Worm (Caenorhabditis elegans): Measurements from ENCODE around the gene hgap-2.

The hgap-2 gene

ce11 chrII:8679799-8680198 lies 4.9 kb downstream of the hgap-2 start:
- no peak for TF ChIP-seq somi-1 (GFP tag; optimal IDR thresholded peaks at IDR 0.05)
- TF ChIP-seq nfya-1 (tag; optimal IDR thresholded peaks at IDR 0.05; ENCODE audit: borderline replicate concordance, insufficient read depth), result no peak
- TF ChIP-seq B0035.1 (tag; optimal IDR thresholded peaks at IDR 0.05), result no peak
- TF ChIP-seq nhr-80 (tag; optimal IDR thresholded peaks at IDR 0.05), result peak; percentile 8
- no peak for TF ChIP-seq nhr-179 (tag; optimal IDR thresholded peaks at IDR 0.05)
- no peak for TF ChIP-seq ZK185.1 (tag; optimal IDR thresholded peaks at IDR 0.05; ENCODE audit: poor library complexity, severe bottlenecking)
- no peak for TF ChIP-seq madf-8 (GFP tag; conservative IDR thresholded peaks at IDR 0.05)

DNA sequence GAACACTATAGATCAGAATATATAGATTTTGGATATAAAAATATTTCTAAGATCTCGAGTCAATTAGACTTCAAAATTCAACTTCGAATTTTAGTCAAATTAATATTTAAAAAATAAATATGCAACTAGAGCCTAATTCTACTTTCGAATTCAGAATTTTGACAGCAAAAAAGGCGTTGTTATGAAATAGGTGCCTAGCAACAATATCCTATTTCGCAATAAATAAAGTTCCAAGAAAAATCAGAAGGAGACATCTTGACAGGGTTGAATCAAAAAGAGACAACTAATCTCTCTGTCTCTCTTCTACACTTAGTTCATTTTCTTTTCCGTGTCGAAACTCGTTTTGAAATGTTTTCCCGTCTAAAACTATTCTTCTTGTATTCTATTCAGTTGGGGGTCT lies 9.4 kb downstream of the hgap-2 start:
- TF ChIP-seq bed-2 (GFP tag; IDR thresholded peaks at IDR 0.05), result no peak
- TF ChIP-seq cebp-1 (GFP tag; IDR thresholded peaks at IDR 0.05), result peak; percentile 61; the same call in 1 of the 2 replicates
- TF ChIP-seq cebp-1 (tag; optimal IDR thresholded peaks at IDR 0.05), result peak; percentile 96

DNA sequence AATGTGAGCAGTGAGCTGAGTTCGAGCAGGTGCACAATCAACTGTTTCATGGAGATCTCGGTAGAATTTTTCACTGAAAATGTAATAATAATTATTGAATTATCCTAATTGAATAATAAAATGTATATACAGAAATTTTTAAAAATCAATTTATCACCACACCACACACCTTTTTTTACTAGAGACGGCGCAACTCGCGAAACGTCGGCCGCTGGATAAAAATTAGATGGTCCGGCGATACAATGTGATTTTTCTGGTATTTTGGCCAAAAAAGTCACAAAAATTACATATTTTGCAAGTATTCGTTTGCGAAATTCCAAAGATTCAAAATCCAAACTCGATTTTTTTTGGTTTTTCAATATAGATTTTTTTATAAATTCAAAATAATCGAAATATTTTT lies 13.9 kb downstream of the hgap-2 start:
- TF ChIP-seq nhr-80 (tag; optimal IDR thresholded peaks at IDR 0.05) (no peak), rcor-1 (GFP tag; IDR thresholded peaks at IDR 0.05) (no peak), snpc-1.3 (tag; optimal IDR thresholded peaks at IDR 0.05; ENCODE audit: insufficient read depth) (peak; percentile 35), aptf-2 (GFP tag; conservative IDR thresholded peaks at IDR 0.05) (no peak), ztf-28 (GFP tag; IDR thresholded peaks at IDR 0.05) (no peak), nhr-27 (tag; optimal IDR thresholded peaks at IDR 0.05) (no peak), snpc-3.4 (tag; optimal IDR thresholded peaks at IDR 0.05) (peak; percentile 89), lsl-1 (GFP tag; optimal IDR thresholded peaks at IDR 0.05) (peak; percentile 6), snpc-1.1 (tag; optimal IDR thresholded peaks at IDR 0.05; ENCODE audit: insufficient read depth) (peak; percentile 93), F57C9.4 (tag; optimal IDR thresholded peaks at IDR 0.05) (no peak), athp-1 (tag; optimal IDR thresholded peaks at IDR 0.05) (no peak), ztf-3 (GFP tag; optimal IDR thresholded peaks at IDR 0.05) (no peak), him-1 (tag; optimal IDR thresholded peaks at IDR 0.05) (peak; percentile 47), tbp1 (GFP tag; optimal IDR thresholded peaks at IDR 0.05) (peak; percentile 28), sptf-2 (GFP tag; optimal IDR thresholded peaks at IDR 0.05) (no peak), let-526 (GFP tag; IDR thresholded peaks at IDR 0.05) (no peak), lin-40 (tag; optimal IDR thresholded peaks at IDR 0.05) (no peak), snpc-4 (GFP tag; optimal IDR thresholded peaks at IDR 0.05) (peak; percentile 86), snpc-4 (tag; optimal IDR thresholded peaks at IDR 0.05) (peak; percentile 71 to 92 (median 90))

- no peak for TF ChIP-seq ccch-3 (GFP tag; optimal IDR thresholded peaks at IDR 0.05)
- peak; percentile 91 for TF ChIP-seq him-1 (tag; optimal IDR thresholded peaks at IDR 0.05)
- peak; percentile 10; the same call in 1 of the 2 replicates for TF ChIP-seq B0336.3 (GFP tag; IDR thresholded peaks at IDR 0.05)
Observed at ce11 chrII:8668871-8669270, 15.9 kb downstream of the hgap-2 start.

ce11 chrII:8664533-8664932 lies 20.2 kb downstream of the hgap-2 start, which contains the start of gene etc-1:
TSS of gene etc-1 (plus strand) at chrII:8664833.
- TF ChIP-seq sea-2 (GFP tag; IDR thresholded peaks at IDR 0.05) (no peak), F22D6.2 (tag; optimal IDR thresholded peaks at IDR 0.05) (no peak), ccch-3 (GFP tag; optimal IDR thresholded peaks at IDR 0.05) (no peak), nhr-179 (tag; optimal IDR thresholded peaks at IDR 0.05) (no peak), rcor-1 (GFP tag; IDR thresholded peaks at IDR 0.05) (no peak), bed-1 (GFP tag; IDR thresholded peaks at IDR 0.05) (no peak), dpl-1 (GFP tag; optimal IDR thresholded peaks at IDR 0.05) (no peak), fkh-3 (tag; optimal IDR thresholded peaks at IDR 0.05) (no peak), Y53F4B.3 (GFP tag; IDR thresholded peaks at IDR 0.05) (no peak), athp-1 (tag; optimal IDR thresholded peaks at IDR 0.05) (no peak)
